Worm (Caenorhabditis elegans): ENCODE results near the gene srlf-37.

DNA sequence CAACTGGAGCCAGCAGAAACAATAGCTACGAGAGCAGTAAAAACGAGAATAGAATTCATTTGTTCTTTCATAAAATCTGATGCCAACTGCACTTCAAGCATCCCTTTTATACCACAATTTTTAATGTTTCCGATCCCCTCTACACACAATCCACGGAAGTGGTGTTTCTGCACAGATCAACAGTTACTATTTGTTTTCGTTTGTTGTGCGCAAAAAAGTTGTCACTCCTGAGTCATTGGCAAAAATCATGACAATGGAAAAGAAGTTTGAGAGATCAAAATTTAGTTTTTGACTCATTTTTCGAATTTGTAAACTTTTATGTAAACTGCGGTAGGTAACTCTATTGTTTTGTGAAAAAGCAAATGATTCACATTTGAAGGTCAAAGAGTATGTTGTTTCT is at the start of gene srlf-37:
- TF ChIP-seq ztf-11 (tag; optimal IDR thresholded peaks at IDR 0.05) (no peak), cnd-1 (tag; optimal IDR thresholded peaks at IDR 0.05) (no peak), ham-2 (GFP tag; optimal IDR thresholded peaks at IDR 0.05) (no peak), mab-5 (tag; optimal IDR thresholded peaks at IDR 0.05) (no peak), ces-1 (GFP tag; optimal IDR thresholded peaks at IDR 0.05) (no peak), mep-1 (tag; optimal IDR thresholded peaks at IDR 0.05) (no peak)
